Fruit fly (Drosophila melanogaster) whole organism, embryonic: Measurements from ENCODE around the gene CG43867.

ENCODE experiments used
- Ada2b ChIP-seq: fragments of 200-800 bp; sonication (Bioruptor generic); IDR thresholded peaks from 2 replicates; pipeline ENCODE4 v1.3.6; 2022; ENCODE audit warnings: missing biosample characterization, missing genetic modification characterization
- Antp ChIP-seq: fragments of 200-800 bp; sonication (Bioruptor generic); optimal IDR thresholded peaks from 3 replicates; lab custom pipeline; 2016; ENCODE audit warnings: missing biosample characterization, missing genetic modification characterization
- Bdp1 ChIP-seq: fragments of 200-800 bp; sonication (Bioruptor generic); optimal IDR thresholded peaks from 3 replicates; lab custom pipeline; 2016; ENCODE audit warnings: missing biosample characterization, missing genetic modification characterization
- Blimp-1 ChIP-seq: fragments of 200-800 bp; sonication (Bioruptor generic); optimal IDR thresholded peaks from 3 replicates; lab custom pipeline; 2018; ENCODE audit warnings: missing biosample characterization, missing genetic modification characterization, mild to moderate bottlenecking, moderate library complexity, missing genetic modification reagents
- BtbVII ChIP-seq: fragments of 200-800 bp; sonication (Bioruptor generic); optimal IDR thresholded peaks from 3 replicates; lab custom pipeline; 2017; ENCODE audit warnings: missing biosample characterization, mild to moderate bottlenecking, missing genetic modification characterization
- CG10147 ChIP-seq: fragments of 200-800 bp; sonication (Bioruptor generic); optimal IDR thresholded peaks from 2 replicates; lab custom pipeline; 2019; ENCODE audit warnings: missing biosample characterization, mild to moderate bottlenecking, missing genetic modification characterization, moderate library complexity
- CG11696 ChIP-seq: fragments of 200-800 bp; sonication (Bioruptor generic); IDR thresholded peaks from 2 replicates; pipeline ENCODE4 v1.3.6; 2022; ENCODE audit warnings: missing biosample characterization, missing genetic modification characterization
- CG12104 ChIP-seq: fragments of 200-800 bp; sonication (Bioruptor generic); optimal IDR thresholded peaks from 3 replicates; lab custom pipeline; 2016; ENCODE audit warnings: missing biosample characterization, missing genetic modification characterization
- CG12236 ChIP-seq: fragments of 200-800 bp; sonication (Bioruptor generic); optimal IDR thresholded peaks from 2 replicates; lab custom pipeline; 2016; ENCODE audit warnings: missing biosample characterization, missing genetic modification characterization
- CG12391 ChIP-seq: fragments of 200-800 bp; sonication (Bioruptor generic); optimal IDR thresholded peaks from 3 replicates; lab custom pipeline; 2018; ENCODE audit warnings: missing biosample characterization, mild to moderate bottlenecking, missing genetic modification characterization, moderate library complexity
- CG14667 ChIP-seq: fragments of 200-800 bp; sonication (Bioruptor generic); IDR thresholded peaks from 2 replicates; pipeline ENCODE4 v1.3.6; 2022; ENCODE audit warnings: missing biosample characterization, missing genetic modification characterization
- CG17186 ChIP-seq: fragments of 200-800 bp; sonication (Bioruptor generic); optimal IDR thresholded peaks from 3 replicates; lab custom pipeline; 2017; ENCODE audit warnings: missing biosample characterization, missing genetic modification reagents, missing genetic modification characterization
- CG17328 ChIP-seq: fragments of 200-800 bp; sonication (Bioruptor generic); IDR thresholded peaks from 2 replicates; pipeline ENCODE4 v1.3.6; 2022; ENCODE audit warnings: missing biosample characterization, missing genetic modification characterization
- CG32767 ChIP-seq: fragments of 200-800 bp; sonication (Bioruptor generic); IDR thresholded peaks from 2 replicates; pipeline ENCODE4 v1.3.6; 2022; ENCODE audit warnings: missing biosample characterization, missing genetic modification characterization
- CG3407 ChIP-seq: fragments of 200-800 bp; sonication (Bioruptor generic); optimal IDR thresholded peaks from 2 replicates; lab custom pipeline; 2018; ENCODE audit warnings: missing biosample characterization, mild to moderate bottlenecking, missing genetic modification characterization
- CG4424 ChIP-seq: fragments of 200-800 bp; sonication (Bioruptor generic); optimal IDR thresholded peaks from 3 replicates; lab custom pipeline; 2016; ENCODE audit warnings: missing biosample characterization, missing genetic modification characterization
- CG5245 ChIP-seq: fragments of 200-800 bp; sonication (Bioruptor generic); optimal IDR thresholded peaks from 3 replicates; lab custom pipeline; 2016; ENCODE audit warnings: missing biosample characterization, missing genetic modification characterization
- CG7556 ChIP-seq: fragments of 200-800 bp; sonication (Bioruptor generic); optimal IDR thresholded peaks from 2 replicates; lab custom pipeline; 2017; ENCODE audit warnings: missing biosample characterization, mild to moderate bottlenecking, missing genetic modification characterization
- CG8388 ChIP-seq: fragments of 200-800 bp; sonication (Bioruptor generic); optimal IDR thresholded peaks from 2 replicates; lab custom pipeline; 2019; ENCODE audit warnings: missing biosample characterization, mild to moderate bottlenecking, missing genetic modification characterization, moderate library complexity
- CG8478 ChIP-seq: fragments of >200 bp; optimal IDR thresholded peaks from 2 replicates; lab custom pipeline; 2018
- CG8765 ChIP-seq: fragments of 200-800 bp; sonication (Bioruptor generic); IDR thresholded peaks from 2 replicates; pipeline ENCODE4 v1.3.6; 2022; ENCODE audit warnings: missing biosample characterization, missing genetic modification characterization
- D19A ChIP-seq: fragments of 200-800 bp; optimal IDR thresholded peaks from 3 replicates; lab custom pipeline; 2019; ENCODE audit warnings: missing biosample characterization, mild to moderate bottlenecking, missing genetic modification characterization, moderate library complexity
- D19B ChIP-seq: fragments of 200-800 bp; sonication (Bioruptor generic); optimal IDR thresholded peaks from 2 replicates; lab custom pipeline; 2017; ENCODE audit warnings: missing biosample characterization, mild to moderate bottlenecking, missing genetic modification characterization
- Dip3 ChIP-seq: fragments of 200-800 bp; sonication (Bioruptor generic); optimal IDR thresholded peaks from 3 replicates; lab custom pipeline; 2016; ENCODE audit warnings: missing biosample characterization, missing genetic modification characterization
- Fer2 ChIP-seq: fragments of 200-800 bp; sonication (Bioruptor generic); optimal IDR thresholded peaks from 2 replicates; lab custom pipeline; 2018; ENCODE audit warnings: missing biosample characterization, mild to moderate bottlenecking, missing genetic modification characterization, moderate library complexity
- Gug ChIP-seq: fragments of 200-800 bp; sonication (Bioruptor generic); IDR thresholded peaks from 4 replicates; pipeline ENCODE4 v1.3.6; 2022; ENCODE audit warnings: missing biosample characterization, missing genetic modification characterization
- Hr39 ChIP-seq: fragments of >200 bp; optimal IDR thresholded peaks from 2 replicates; lab custom pipeline; 2017
- Hsf ChIP-seq: fragments of 200-800 bp; sonication (Bioruptor generic); optimal IDR thresholded peaks from 3 replicates; lab custom pipeline; 2016; ENCODE audit warnings: missing biosample characterization, missing genetic modification characterization
- MESR4 ChIP-seq: fragments of 200-800 bp; sonication (Bioruptor generic); optimal IDR thresholded peaks from 2 replicates; lab custom pipeline; 2018; ENCODE audit warnings: missing biosample characterization, mild to moderate bottlenecking, missing genetic modification characterization, moderate library complexity
- Meics ChIP-seq: fragments of 200-800 bp; sonication (Bioruptor generic); optimal IDR thresholded peaks from 2 replicates; lab custom pipeline; 2017; ENCODE audit warnings: missing biosample characterization, mild to moderate bottlenecking, missing genetic modification characterization
- Nf-YC ChIP-seq: fragments of 200-800 bp; optimal IDR thresholded peaks from 3 replicates; lab custom pipeline; 2019; ENCODE audit warnings: missing biosample characterization, mild to moderate bottlenecking, missing genetic modification characterization, moderate library complexity
- Rfx ChIP-seq: fragments of 200-800 bp; sonication (Bioruptor generic); IDR thresholded peaks from 2 replicates; pipeline ENCODE4 v1.3.6; 2022; ENCODE audit warnings: missing biosample characterization, missing genetic modification characterization
- Ssrp ChIP-seq: fragments of 200-800 bp; sonication (Bioruptor generic); optimal IDR thresholded peaks from 2 replicates; lab custom pipeline; 2018; ENCODE audit warnings: missing biosample characterization, mild to moderate bottlenecking, missing genetic modification characterization, moderate library complexity
- Vsx1 ChIP-seq: fragments of 200-800 bp; sonication (Bioruptor generic); optimal IDR thresholded peaks from 2 replicates; lab custom pipeline; 2017; ENCODE audit warnings: missing biosample characterization, mild to moderate bottlenecking, missing genetic modification characterization, missing genetic modification reagents
- ab ChIP-seq: fragments of 200-800 bp; sonication (Bioruptor generic); optimal IDR thresholded peaks from 2 replicates; lab custom pipeline; 2016; ENCODE audit warnings: missing biosample characterization, missing genetic modification characterization
- cad ChIP-seq: fragments of >200 bp; optimal IDR thresholded peaks from 2 replicates; lab custom pipeline; 2017; ENCODE audit warnings: missing biosample characterization, missing genetic modification characterization
- dimm ChIP-seq: fragments of 200-800 bp; sonication (Bioruptor generic); IDR thresholded peaks from 2 replicates; pipeline ENCODE4 v1.3.6; 2022; ENCODE audit warnings: missing biosample characterization, missing genetic modification characterization
- fd3F ChIP-seq: fragments of 200-800 bp; sonication (Bioruptor generic); optimal IDR thresholded peaks from 2 replicates; lab custom pipeline; 2018; ENCODE audit warnings: missing biosample characterization, mild to moderate bottlenecking, missing genetic modification characterization, moderate library complexity
- gcm2 ChIP-seq: fragments of 200-800 bp; sonication (Bioruptor generic); optimal IDR thresholded peaks from 2 replicates; lab custom pipeline; 2016; ENCODE audit warnings: missing biosample characterization, missing genetic modification characterization
- grau ChIP-seq: fragments of 200-800 bp; optimal IDR thresholded peaks from 3 replicates; lab custom pipeline; 2019; ENCODE audit warnings: missing biosample characterization, mild to moderate bottlenecking, missing genetic modification characterization, moderate library complexity
- grn ChIP-seq: fragments of 200-800 bp; sonication (Bioruptor generic); optimal IDR thresholded peaks from 3 replicates; lab custom pipeline; 2017; ENCODE audit warnings: missing biosample characterization, missing genetic modification characterization
- gro ChIP-seq: fragments of 200-800 bp; sonication (Bioruptor generic); optimal IDR thresholded peaks from 2 replicates; lab custom pipeline; 2016; ENCODE audit warnings: missing biosample characterization, missing genetic modification characterization
- jumu ChIP-seq: fragments of 200-800 bp; sonication (Bioruptor generic); optimal IDR thresholded peaks from 3 replicates; lab custom pipeline; 2016; ENCODE audit warnings: missing biosample characterization, missing genetic modification characterization
- lab ChIP-seq: fragments of 200-800 bp; sonication (Bioruptor generic); optimal IDR thresholded peaks from 3 replicates; lab custom pipeline; 2017; ENCODE audit warnings: missing biosample characterization, missing genetic modification characterization, mild to moderate bottlenecking, moderate library complexity, missing genetic modification reagents
- lmd ChIP-seq: fragments of 200-800 bp; sonication (Bioruptor generic); IDR thresholded peaks from 2 replicates; pipeline ENCODE4 v1.3.6; 2022; ENCODE audit warnings: missing biosample characterization, missing genetic modification characterization
- oc ChIP-seq: fragments of 200-800 bp; sonication (Bioruptor generic); optimal IDR thresholded peaks from 2 replicates; lab custom pipeline; 2018; ENCODE audit warnings: missing biosample characterization, mild to moderate bottlenecking, missing genetic modification characterization, moderate library complexity
- onecut ChIP-seq: fragments of 200-800 bp; sonication (Bioruptor generic); IDR thresholded peaks from 2 replicates; pipeline ENCODE4 v1.3.6; 2022; ENCODE audit warnings: missing biosample characterization, missing genetic modification characterization
- scrt ChIP-seq: fragments of 200-800 bp; sonication (Bioruptor generic); optimal IDR thresholded peaks from 2 replicates; lab custom pipeline; 2018; ENCODE audit warnings: missing biosample characterization, mild to moderate bottlenecking, missing genetic modification characterization, moderate library complexity
- slbo ChIP-seq: fragments of 200-800 bp; sonication (Bioruptor generic); IDR thresholded peaks from 2 replicates; pipeline ENCODE4 v1.3.6; 2022; ENCODE audit warnings: missing biosample characterization, missing genetic modification characterization
- tin ChIP-seq: fragments of 200-800 bp; sonication (Bioruptor generic); optimal IDR thresholded peaks from 3 replicates; lab custom pipeline; 2016; ENCODE audit warnings: missing biosample characterization, missing genetic modification characterization
- vvl ChIP-seq: fragments of 200-800 bp; sonication (Bioruptor generic); IDR thresholded peaks from 2 replicates; pipeline ENCODE4 v1.3.6; 2022; ENCODE audit warnings: missing biosample characterization, missing genetic modification characterization
- yki ChIP-seq: fragments of >200 bp; optimal IDR thresholded peaks from 3 replicates; lab custom pipeline; 2018

Gene CG43867

dm6 chrX:900725-901345 lies 26.9 kb downstream of the CG43867 start (continued):
- TF ChIP-seq gcm2 (GFP tag; lab: Kevin White, UChicago) (peak; percentile 37), CG14667 (GFP tag; lab: Robert Waterston, UW) (peak; percentile 37; the same call in 1 of the 2 replicates), cad (GFP tag; lab: Kevin White, UChicago) (no peak), Vsx1 (GFP tag; lab: Kevin White, UChicago) (peak; percentile 26), lmd (GFP tag; lab: Robert Waterston, UW) (peak; percentile 81), Bdp1 (peak; percentile 60), MESR4 (GFP tag; lab: Kevin White, UChicago) (peak; percentile 10), Hsf (peak; percentile 80), CG12236 (GFP tag; lab: Kevin White, UChicago) (peak; percentile 61), Rfx (GFP tag; lab: Robert Waterston, UW) (peak; percentile 88), Meics (GFP tag; lab: Kevin White, UChicago) (peak; percentile 78), jumu (GFP tag; lab: Kevin White, UChicago) (peak; percentile 81), Ssrp (tag; lab: Kevin White, UChicago) (peak; percentile 54), Nf-YC (tag; lab: Kevin White, UChicago) (peak; percentile 60), CG11696 (GFP tag; lab: Robert Waterston, UW) (peak; percentile 64), D19B (peak; percentile 39), CG10147 (GFP tag; lab: Kevin White, UChicago) (peak; percentile 62), slbo (GFP tag; lab: Robert Waterston, UW) (peak; percentile 84), onecut (GFP tag; lab: Robert Waterston, UW) (peak; percentile 73), oc (tag; lab: Kevin White, UChicago) (peak; percentile 68), CG4424 (peak; percentile 73), Hr39 (no peak), grau (tag; lab: Kevin White, UChicago) (peak; percentile 97), CG12104 (GFP tag; lab: Kevin White, UChicago) (no peak), CG3407 (peak; percentile 48), Blimp-1 (peak; percentile 75), lab (peak; percentile 87), CG17328 (GFP tag; lab: Robert Waterston, UW) (peak; percentile 87), CG12391 (tag; lab: Kevin White, UChicago) (peak; percentile 77), dimm (no peak), ab (GFP tag; lab: Kevin White, UChicago) (no peak), CG5245 (GFP tag; lab: Kevin White, UChicago) (peak; percentile 43), Ada2b (GFP tag; lab: Robert Waterston, UW) (peak; percentile 83), CG7556 (peak; percentile 72), CG32767 (GFP tag; lab: Robert Waterston, UW) (peak; percentile 59; the same call in 1 of the 2 replicates), grn (no peak), gro (GFP tag; lab: Kevin White, UChicago) (peak; percentile 78), fd3F (peak; percentile 72), Antp (GFP tag; lab: Kevin White, UChicago) (peak; percentile 91), vvl (peak; percentile 89), Gug (GFP tag; lab: Robert Waterston, UW) (peak; percentile 79), CG8388 (peak; percentile 74), Dip3 (GFP tag; lab: Kevin White, UChicago) (peak; percentile 62), CG8478 (no peak), tin (GFP tag; lab: Kevin White, UChicago) (peak; percentile 68), Fer2 (tag; lab: Kevin White, UChicago) (peak; percentile 49), yki (lab: Kevin White, UChicago) (peak; percentile 26), D19A (tag; lab: Kevin White, UChicago) (peak; percentile 59), scrt (GFP tag; lab: Kevin White, UChicago) (peak; percentile 55), BtbVII (peak; percentile 61), CG8765 (peak; percentile 44; the same call in 1 of the 2 replicates), CG17186 (GFP tag; lab: Kevin White, UChicago) (no peak)
